Worm (Caenorhabditis elegans): ENCODE results near the gene tyra-3.

The tyra-3 gene

ce11 chrX:4947749-4948148, at the start of gene tyra-3:
TSS of gene tyra-3 (plus strand) at chrX:4948049.
- no peak for TF ChIP-seq cnd-1 (tag; optimal IDR thresholded peaks at IDR 0.05)
- TF ChIP-seq unc-39 (tag; optimal IDR thresholded peaks at IDR 0.05), result no peak
- no peak for TF ChIP-seq nhr-237 (tag; optimal IDR thresholded peaks at IDR 0.05)
- no peak for TF ChIP-seq nhr-76 (tag; optimal IDR thresholded peaks at IDR 0.05)
- no peak for TF ChIP-seq ces-1 (GFP tag; optimal IDR thresholded peaks at IDR 0.05)

- TF ChIP-seq hlh-1 (tag; optimal IDR thresholded peaks at IDR 0.05) (no peak), ces-1 (GFP tag; optimal IDR thresholded peaks at IDR 0.05) (peak; percentile 9)
Observed at ce11 chrX:4899623-4900022, 48.2 kb upstream of the tyra-3 start.

- TF ChIP-seq zip-8 (tag; optimal IDR thresholded peaks at IDR 0.05), result no peak
- TF ChIP-seq unc-39 (tag; optimal IDR thresholded peaks at IDR 0.05), result no peak
- no peak for TF ChIP-seq mls-2 (tag; optimal IDR thresholded peaks at IDR 0.05)
- no peak for TF ChIP-seq unc-120 (tag; optimal IDR thresholded peaks at IDR 0.05; ENCODE audit: poor library complexity, severe bottlenecking)
- TF ChIP-seq ham-2 (GFP tag; optimal IDR thresholded peaks at IDR 0.05), result no peak
- no peak for TF ChIP-seq ceh-39 (tag; optimal IDR thresholded peaks at IDR 0.05)
- TF ChIP-seq elt-3 (tag; optimal IDR thresholded peaks at IDR 0.05), result no peak
- no peak for TF ChIP-seq mep-1 (tag; optimal IDR thresholded peaks at IDR 0.05)
- TF ChIP-seq flh-1 (GFP tag; optimal IDR thresholded peaks at IDR 0.05), result no peak
- TF ChIP-seq lin-13 (tag; optimal IDR thresholded peaks at IDR 0.05), result no peak
- TF ChIP-seq nhr-2 (tag; optimal IDR thresholded peaks at IDR 0.05), result no peak
- TF ChIP-seq ces-1 (GFP tag; optimal IDR thresholded peaks at IDR 0.05), result no peak
- TF ChIP-seq pha-4 (tag; optimal IDR thresholded peaks at IDR 0.05), result no peak
- no peak for TF ChIP-seq ceh-43 (GFP tag; optimal IDR thresholded peaks at IDR 0.05)
- TF ChIP-seq hlh-1 (tag; optimal IDR thresholded peaks at IDR 0.05), result no peak
- TF ChIP-seq ztf-11 (tag; optimal IDR thresholded peaks at IDR 0.05), result no peak
- no peak for TF ChIP-seq sptf-1 (tag; optimal IDR thresholded peaks at IDR 0.05)
- no peak for TF ChIP-seq cnd-1 (tag; optimal IDR thresholded peaks at IDR 0.05)
Observed at ce11 chrX:4900685-4901084, 47.2 kb upstream of the tyra-3 start, which contains the start of gene T07F12.4. TSS of gene T07F12.4 (minus strand) at chrX:4900814.

- no peak for TF ChIP-seq nhr-28 (tag; optimal IDR thresholded peaks at IDR 0.05)
- TF ChIP-seq unc-120 (tag; optimal IDR thresholded peaks at IDR 0.05; ENCODE audit: poor library complexity, severe bottlenecking), result no peak
- TF ChIP-seq snpc-4 (tag; optimal IDR thresholded peaks at IDR 0.05), result no peak
- TF ChIP-seq ces-1 (GFP tag; optimal IDR thresholded peaks at IDR 0.05), result peak; percentile 70
- no peak for TF ChIP-seq nhr-2 (tag; optimal IDR thresholded peaks at IDR 0.05)
- TF ChIP-seq ceh-39 (tag; optimal IDR thresholded peaks at IDR 0.05), result no peak
Observed at ce11 chrX:4901974-4902373, 45.9 kb upstream of the tyra-3 start.

ce11 chrX:4902376-4902775, 45.5 kb upstream of the tyra-3 start:
- TF ChIP-seq nhr-12 (tag; optimal IDR thresholded peaks at IDR 0.05), result no peak
- no peak for TF ChIP-seq nhr-76 (tag; optimal IDR thresholded peaks at IDR 0.05)
- TF ChIP-seq flh-1 (GFP tag; optimal IDR thresholded peaks at IDR 0.05), result no peak
- no peak for TF ChIP-seq unc-39 (tag; optimal IDR thresholded peaks at IDR 0.05)
- no peak for TF ChIP-seq tbx-8 (GFP tag; optimal IDR thresholded peaks at IDR 0.05)
- no peak for TF ChIP-seq zip-8 (tag; optimal IDR thresholded peaks at IDR 0.05)
- no peak for TF ChIP-seq lin-32 (GFP tag; optimal IDR thresholded peaks at IDR 0.05)

- no peak for TF ChIP-seq nhr-76 (tag; optimal IDR thresholded peaks at IDR 0.05)
- peak; percentile 23 for TF ChIP-seq zip-8 (tag; optimal IDR thresholded peaks at IDR 0.05)
- no peak for TF ChIP-seq snpc-4 (tag; optimal IDR thresholded peaks at IDR 0.05)
Observed at ce11 chrX:4905804-4906203, 42.0 kb upstream of the tyra-3 start, which contains the start of gene K05B2.2. TSS of gene K05B2.2 (plus strand) at chrX:4906081.

ce11 chrX:4911287-4911876, 36.5 kb upstream of the tyra-3 start:
- TF ChIP-seq unc-62 (GFP tag; optimal IDR thresholded peaks at IDR 0.05), result no peak
- no peak for TF ChIP-seq nhr-28 (tag; optimal IDR thresholded peaks at IDR 0.05)
- TF ChIP-seq nhr-237 (tag; optimal IDR thresholded peaks at IDR 0.05), result no peak
- TF ChIP-seq cnd-1 (tag; optimal IDR thresholded peaks at IDR 0.05), result no peak
- no peak for TF ChIP-seq ham-2 (GFP tag; optimal IDR thresholded peaks at IDR 0.05)
- no peak for TF ChIP-seq lin-32 (GFP tag; optimal IDR thresholded peaks at IDR 0.05)
- TF ChIP-seq mab-5 (tag; optimal IDR thresholded peaks at IDR 0.05), result no peak
- TF ChIP-seq ces-1 (GFP tag; optimal IDR thresholded peaks at IDR 0.05), result no peak
- no peak for TF ChIP-seq drap-1 (GFP tag; optimal IDR thresholded peaks at IDR 0.05)
- TF ChIP-seq blmp-1 (tag; optimal IDR thresholded peaks at IDR 0.05), result no peak
- no peak for TF ChIP-seq sptf-1 (tag; optimal IDR thresholded peaks at IDR 0.05)
- TF ChIP-seq ztf-11 (tag; optimal IDR thresholded peaks at IDR 0.05), result no peak
- TF ChIP-seq nhr-76 (tag; optimal IDR thresholded peaks at IDR 0.05), result no peak
- TF ChIP-seq mep-1 (tag; optimal IDR thresholded peaks at IDR 0.05), result no peak
- TF ChIP-seq lsy-2 (tag; optimal IDR thresholded peaks at IDR 0.05), result no peak
- no peak for TF ChIP-seq tbx-8 (GFP tag; optimal IDR thresholded peaks at IDR 0.05)
- TF ChIP-seq sem-2 (GFP tag; optimal IDR thresholded peaks at IDR 0.05), result no peak
- TF ChIP-seq elt-3 (tag; optimal IDR thresholded peaks at IDR 0.05), result no peak
- TF ChIP-seq M03D4.4 (tag; optimal IDR thresholded peaks at IDR 0.05), result no peak
